Fruit fly (Drosophila melanogaster) whole organism, embryonic: ENCODE data around the gene Ufd1.
A peak's percentile ranks its signal among the peaks of the same experiment; 100 is the strongest.

Experiments
- ATbp ChIP-seq: fragments of 200-800 bp; sonication (Bioruptor generic); optimal IDR thresholded peaks from 2 replicates; lab custom pipeline; 2017; ENCODE audit warnings: missing biosample characterization, mild to moderate bottlenecking, missing genetic modification characterization, missing genetic modification reagents
- Atf3 ChIP-seq: fragments of 200-800 bp; sonication (Bioruptor generic); optimal IDR thresholded peaks from 3 replicates; lab custom pipeline; 2016; ENCODE audit warnings: missing biosample characterization, missing genetic modification characterization
- CG1024 ChIP-seq: fragments of 200-800 bp; sonication (Bioruptor generic); IDR thresholded peaks from 2 replicates; pipeline ENCODE4 v1.3.6; 2022; ENCODE audit warnings: missing biosample characterization, missing genetic modification characterization
- CG10321 ChIP-seq: fragments of 200-800 bp; sonication (Bioruptor generic); IDR thresholded peaks from 2 replicates; pipeline ENCODE4 v1.3.6; 2022; ENCODE audit warnings: missing biosample characterization, missing genetic modification characterization
- CG11723 ChIP-seq: fragments of 200-800 bp; sonication (Bioruptor generic); optimal IDR thresholded peaks from 2 replicates; lab custom pipeline; 2017; ENCODE audit warnings: missing biosample characterization, mild to moderate bottlenecking, missing genetic modification characterization
- CG12155 ChIP-seq: fragments of 200-800 bp; sonication (Bioruptor generic); optimal IDR thresholded peaks from 3 replicates; lab custom pipeline; 2016; ENCODE audit warnings: missing biosample characterization, missing genetic modification characterization
- CG1233 ChIP-seq: fragments of 200-800 bp; sonication (Bioruptor generic); optimal IDR thresholded peaks from 4 replicates; lab custom pipeline; 2018; ENCODE audit warnings: missing biosample characterization, mild to moderate bottlenecking, missing genetic modification characterization
- CG17829 ChIP-seq: fragments of 200-800 bp; optimal IDR thresholded peaks from 2 replicates; lab custom pipeline; 2019; ENCODE audit warnings: missing biosample characterization, mild to moderate bottlenecking, missing genetic modification characterization, moderate library complexity
- CG31224 ChIP-seq: fragments of 200-800 bp; sonication (Bioruptor generic); IDR thresholded peaks from 2 replicates; pipeline ENCODE4 v1.3.6; 2022; ENCODE audit warnings: missing biosample characterization, missing genetic modification characterization
- CG32772 ChIP-seq: fragments of 200-800 bp; sonication (Bioruptor generic); IDR thresholded peaks from 2 replicates; pipeline ENCODE4 v1.3.6; 2022; ENCODE audit warnings: missing biosample characterization, missing genetic modification characterization
- CG34422 ChIP-seq: fragments of 200-800 bp; sonication (Bioruptor generic); IDR thresholded peaks from 3 replicates; pipeline ENCODE4 v1.3.6; 2022; ENCODE audit warnings: missing biosample characterization, missing genetic modification characterization
- CG4360 ChIP-seq: fragments of 200-800 bp; sonication (Bioruptor generic); IDR thresholded peaks from 2 replicates; pipeline ENCODE4 v1.3.6; 2022; ENCODE audit warnings: missing biosample characterization, missing genetic modification characterization
- CG43689 ChIP-seq: fragments of 200-800 bp; sonication (Bioruptor generic); IDR thresholded peaks from 2 replicates; pipeline ENCODE4 v1.3.6; 2022; ENCODE audit warnings: missing biosample characterization, missing genetic modification characterization
- CG5245 ChIP-seq: fragments of 200-800 bp; sonication (Bioruptor generic); optimal IDR thresholded peaks from 3 replicates; lab custom pipeline; 2016; ENCODE audit warnings: missing biosample characterization, missing genetic modification characterization
- CG6813 ChIP-seq: fragments of 200-800 bp; sonication (Bioruptor generic); optimal IDR thresholded peaks from 2 replicates; lab custom pipeline; 2017; ENCODE audit warnings: missing biosample characterization, missing genetic modification characterization, mild to moderate bottlenecking, moderate library complexity, missing genetic modification reagents
- CG8944 ChIP-seq: fragments of 200-800 bp; sonication (Bioruptor generic); optimal IDR thresholded peaks from 3 replicates; lab custom pipeline; 2016; ENCODE audit warnings: missing biosample characterization, missing genetic modification characterization
- CG9609 ChIP-seq: fragments of 200-800 bp; sonication (Bioruptor generic); optimal IDR thresholded peaks from 3 replicates; lab custom pipeline; 2016; ENCODE audit warnings: missing biosample characterization, missing genetic modification characterization
- CG9797 ChIP-seq: fragments of 200-800 bp; sonication (Bioruptor generic); optimal IDR thresholded peaks from 3 replicates; lab custom pipeline; 2018; ENCODE audit warnings: missing biosample characterization, mild to moderate bottlenecking, missing genetic modification characterization
- CoRest ChIP-seq: fragments of 200-800 bp; sonication (Bioruptor generic); optimal IDR thresholded peaks from 3 replicates; lab custom pipeline; 2018; ENCODE audit warnings: missing biosample characterization, mild to moderate bottlenecking, missing genetic modification characterization, moderate library complexity
- D19B ChIP-seq: fragments of 200-800 bp; sonication (Bioruptor generic); optimal IDR thresholded peaks from 2 replicates; lab custom pipeline; 2017; ENCODE audit warnings: missing biosample characterization, mild to moderate bottlenecking, missing genetic modification characterization
- Eip74EF ChIP-seq, 2 experiments: fragments of 200-800 bp in 1 of 2; fragments of >200 bp in 1 of 2; sonication (Bioruptor generic) in 1 of 2; optimal IDR thresholded peaks; 2 replicates each; lab custom pipeline; 2017 to 2019; ENCODE audit warnings: missing biosample characterization in 2 of 2, missing genetic modification characterization in 2 of 2, mild to moderate bottlenecking in 1 of 2, moderate library complexity in 1 of 2
- HHEX ChIP-seq: fragments of 200-800 bp; sonication (Bioruptor generic); optimal IDR thresholded peaks from 3 replicates; lab custom pipeline; 2017; ENCODE audit warnings: missing biosample characterization, mild to moderate bottlenecking, missing genetic modification characterization, missing genetic modification reagents
- HLHmδ ChIP-seq: fragments of 200-800 bp; sonication (Bioruptor generic); optimal IDR thresholded peaks from 2 replicates; lab custom pipeline; 2018; ENCODE audit warnings: missing biosample characterization, mild to moderate bottlenecking, missing genetic modification characterization, moderate library complexity
- Lhr ChIP-seq: fragments of 200-800 bp; sonication (Bioruptor generic); optimal IDR thresholded peaks from 3 replicates; lab custom pipeline; 2017; ENCODE audit warnings: mild to moderate bottlenecking, missing biosample characterization, missing genetic modification reagents, missing genetic modification characterization
- Opbp ChIP-seq: fragments of 200-800 bp; sonication (Bioruptor generic); IDR thresholded peaks from 3 replicates; pipeline ENCODE4 v1.3.6; 2022; ENCODE audit warnings: missing biosample characterization, missing genetic modification characterization; ENCODE audit not compliant: partially characterized antibody
- Ssrp ChIP-seq: fragments of 200-800 bp; sonication (Bioruptor generic); optimal IDR thresholded peaks from 2 replicates; lab custom pipeline; 2018; ENCODE audit warnings: missing biosample characterization, mild to moderate bottlenecking, missing genetic modification characterization, moderate library complexity
- abd-A ChIP-seq: fragments of 200-800 bp; sonication (Bioruptor generic); optimal IDR thresholded peaks from 3 replicates; lab custom pipeline; 2019; ENCODE audit warnings: missing biosample characterization, mild to moderate bottlenecking, missing genetic modification characterization, moderate library complexity
- ac ChIP-seq: fragments of 200-800 bp; sonication (Bioruptor generic); optimal IDR thresholded peaks from 3 replicates; lab custom pipeline; 2017; ENCODE audit warnings: missing biosample characterization, mild to moderate bottlenecking, missing genetic modification characterization
- cas ChIP-seq: fragments of 200-800 bp; sonication (Bioruptor generic); IDR thresholded peaks from 2 replicates; pipeline ENCODE4 v1.3.6; 2022; ENCODE audit warnings: missing biosample characterization, missing genetic modification characterization
- corto ChIP-seq: fragments of 200-800 bp; sonication (Bioruptor generic); optimal IDR thresholded peaks from 2 replicates; lab custom pipeline; 2016; ENCODE audit warnings: missing biosample characterization, mild to moderate bottlenecking, missing genetic modification characterization, moderate library complexity
- crc ChIP-seq: fragments of 200-800 bp; sonication (Bioruptor generic); optimal IDR thresholded peaks from 2 replicates; lab custom pipeline; 2016; ENCODE audit warnings: missing biosample characterization, missing genetic modification characterization
- dm ChIP-seq: fragments of 200-800 bp; sonication (Bioruptor generic); optimal IDR thresholded peaks from 3 replicates; lab custom pipeline; 2016; ENCODE audit warnings: missing biosample characterization, missing genetic modification characterization
- ewg ChIP-seq: fragments of 200-800 bp; sonication (Bioruptor generic); optimal IDR thresholded peaks from 3 replicates; lab custom pipeline; 2017; ENCODE audit warnings: mild to moderate bottlenecking, missing biosample characterization, missing genetic modification reagents, missing genetic modification characterization
- gcm2 ChIP-seq: fragments of 200-800 bp; sonication (Bioruptor generic); optimal IDR thresholded peaks from 2 replicates; lab custom pipeline; 2016; ENCODE audit warnings: missing biosample characterization, missing genetic modification characterization
- grau ChIP-seq: fragments of 200-800 bp; optimal IDR thresholded peaks from 3 replicates; lab custom pipeline; 2019; ENCODE audit warnings: missing biosample characterization, mild to moderate bottlenecking, missing genetic modification characterization, moderate library complexity
- klu ChIP-seq: fragments of 200-800 bp; sonication (Bioruptor generic); IDR thresholded peaks from 2 replicates; pipeline ENCODE4 v1.3.6; 2022; ENCODE audit warnings: missing biosample characterization, missing genetic modification characterization
- lmd ChIP-seq: fragments of 200-800 bp; sonication (Bioruptor generic); IDR thresholded peaks from 2 replicates; pipeline ENCODE4 v1.3.6; 2022; ENCODE audit warnings: missing biosample characterization, missing genetic modification characterization
- pan ChIP-seq, 4 experiments: fragments of >200 bp in 3 of 4; fragments of 200-800 bp in 1 of 4; sonication (Bioruptor generic) in 1 of 4; optimal IDR thresholded peaks in 3 of 4; IDR thresholded peaks in 1 of 4; 2 replicates each; pipeline versions ENCODE4 v1.3.6 to Lab custom; 2017 to 2022; ENCODE audit warnings: missing biosample characterization in 2 of 4, missing genetic modification characterization in 2 of 4, mixed read lengths in 1 of 4
- prd ChIP-seq, 3 experiments: fragments of >200 bp in 2 of 3; fragments of 200-800 bp in 1 of 3; sonication (Bioruptor generic) in 1 of 3; optimal IDR thresholded peaks in 2 of 3; IDR thresholded peaks in 1 of 3; 2 replicates in 2 of 3; 3 replicates in 1 of 3; pipeline versions ENCODE4 v1.3.6 to Lab custom; 2017 to 2022; ENCODE audit warnings: missing biosample characterization in 1 of 3, missing genetic modification characterization in 1 of 3
- row ChIP-seq: fragments of 200-800 bp; sonication (Bioruptor generic); IDR thresholded peaks from 3 replicates; pipeline ENCODE4 v1.3.6; 2022; ENCODE audit warnings: missing biosample characterization, missing genetic modification characterization
- scrt ChIP-seq: fragments of 200-800 bp; sonication (Bioruptor generic); optimal IDR thresholded peaks from 2 replicates; lab custom pipeline; 2018; ENCODE audit warnings: missing biosample characterization, mild to moderate bottlenecking, missing genetic modification characterization, moderate library complexity
- toy ChIP-seq: fragments of 200-800 bp; sonication (Bioruptor generic); IDR thresholded peaks from 2 replicates; pipeline ENCODE4 v1.3.6; 2022; ENCODE audit warnings: missing biosample characterization, missing genetic modification characterization
- twi ChIP-seq: fragments of 200-800 bp; optimal IDR thresholded peaks from 2 replicates; lab custom pipeline; 2019; ENCODE audit warnings: missing biosample characterization, mild to moderate bottlenecking, missing genetic modification characterization, moderate library complexity
- vnd ChIP-seq: fragments of 200-800 bp; sonication (Bioruptor generic); IDR thresholded peaks from 3 replicates; pipeline ENCODE4 v1.3.6; 2022; ENCODE audit warnings: missing biosample characterization, missing genetic modification characterization; ENCODE audit not compliant: partially characterized antibody
- z ChIP-seq: fragments of 200-800 bp; sonication (Bioruptor generic); IDR thresholded peaks from 3 replicates; pipeline ENCODE4 v1.3.6; 2022; ENCODE audit warnings: missing biosample characterization, missing genetic modification characterization
- zen2 ChIP-seq: fragments of 200-800 bp; sonication (Bioruptor generic); IDR thresholded peaks from 3 replicates; pipeline ENCODE4 v1.3.6; 2022; ENCODE audit warnings: missing biosample characterization, missing genetic modification characterization; ENCODE audit not compliant: partially characterized antibody
- zfh2 ChIP-seq: fragments of 200-800 bp; sonication (Bioruptor generic); optimal IDR thresholded peaks from 2 replicates; lab custom pipeline; 2016; ENCODE audit warnings: missing biosample characterization, missing genetic modification characterization

Gene Ufd1

dm6 chr3L:11089805-11090440 lies 33.1 kb downstream of the Ufd1 start (continued):
- TF ChIP-seq grau (peak; percentile 92), zen2 (no peak), corto (GFP tag; lab: Kevin White, UChicago) (peak; percentile 49), CG11723 (GFP tag; lab: Kevin White, UChicago) (peak; percentile 91), CG12155 (GFP tag; lab: Kevin White, UChicago) (peak; percentile 84), CG31224 (0 out of 2 replicates have a peak, but pooled peaks have one; percentile 32), CG9609 (GFP tag; lab: Kevin White, UChicago) (peak; percentile 54), pan (optimal IDR thresholded peaks at IDR 0.05; lab: Kevin White, UChicago) (no peak), pan (GFP tag; optimal IDR thresholded peaks at IDR 0.05 in 1 of 2, IDR thresholded peaks at IDR 0.05 in 1 of 2) (peak in 1 of 2 experiments; percentile 84), CG17829 (tag; lab: Kevin White, UChicago) (peak; percentile 95), CG9797 (GFP tag; lab: Kevin White, UChicago) (peak; percentile 39), CG32772 (peak; percentile 59), prd (optimal IDR thresholded peaks at IDR 0.05; lab: Kevin White, UChicago) (no peak), prd (GFP tag; IDR thresholded peaks at IDR 0.05; lab: Robert Waterston, UW) (peak; percentile 85), CG34422 (peak; percentile 74), Ssrp (peak; percentile 94), Lhr (GFP tag; lab: Kevin White, UChicago) (peak; percentile 81), ewg (GFP tag; lab: Kevin White, UChicago) (peak; percentile 86), gcm2 (GFP tag; lab: Kevin White, UChicago) (peak; percentile 91), scrt (GFP tag; lab: Kevin White, UChicago) (peak; percentile 31), CG4360 (GFP tag; lab: Robert Waterston, UW) (peak; percentile 86), CG43689 (peak; percentile 25; the same call in 1 of the 2 replicates), Atf3 (GFP tag; lab: Kevin White, UChicago) (peak; percentile 73), twi (tag; lab: Kevin White, UChicago) (peak; percentile 81), crc (peak; percentile 61), ATbp (GFP tag; lab: Kevin White, UChicago) (peak; percentile 86), z (GFP tag; lab: Robert Waterston, UW) (peak; percentile 76; the same call in 1 of the 3 replicates), CoRest (tag; lab: Kevin White, UChicago) (peak; percentile 95), ac (peak; percentile 75), CG6813 (GFP tag; lab: Kevin White, UChicago) (peak; percentile 85), HLHmδ (GFP tag; lab: Kevin White, UChicago) (peak; percentile 65), dm (peak; percentile 75), klu (GFP tag; lab: Robert Waterston, UW) (peak; percentile 73; the same call in 1 of the 2 replicates), CG10321 (GFP tag; lab: Robert Waterston, UW) (peak; percentile 54; the same call in 1 of the 2 replicates), CG8944 (GFP tag; lab: Kevin White, UChicago) (peak; percentile 72), abd-A (peak; percentile 10), Opbp (GFP tag; lab: Robert Waterston, UW) (no peak), CG1233 (GFP tag; lab: Kevin White, UChicago) (peak; percentile 85), cas (GFP tag; lab: Robert Waterston, UW) (no peak), CG5245 (GFP tag; lab: Kevin White, UChicago) (peak; percentile 68), row (GFP tag; lab: Robert Waterston, UW) (peak; percentile 90), zfh2 (peak; percentile 46), lmd (GFP tag; lab: Robert Waterston, UW) (peak; percentile 84; the same call in 1 of the 2 replicates), vnd (GFP tag; lab: Robert Waterston, UW) (peak; percentile 50; the same call in 1 of the 3 replicates), toy (GFP tag; lab: Robert Waterston, UW) (0 out of 2 replicates have a peak, but pooled peaks have one; percentile 8), CG1024 (GFP tag; lab: Robert Waterston, UW) (peak; percentile 84), D19B (GFP tag; lab: Kevin White, UChicago) (peak; percentile 62), Eip74EF (GFP tag; optimal IDR thresholded peaks at IDR 0.05; lab: Kevin White, UChicago) (peak in 1 of 2 experiments; percentile 96), HHEX (GFP tag; lab: Kevin White, UChicago) (peak; percentile 87)
